Fruit fly (Drosophila melanogaster) whole organism, wandering third instar larva: ENCODE data around the gene CG5455.

Source experiments
- Abd-B ChIP-seq: fragments of >200 bp; optimal IDR thresholded peaks from 2 replicates; lab custom pipeline; 2017; ENCODE audit warnings: missing biosample characterization, missing genetic modification characterization
- CG32264 ChIP-seq: fragments of 200-800 bp; sonication (Bioruptor generic); optimal IDR thresholded peaks from 2 replicates; lab custom pipeline; 2016; ENCODE audit warnings: missing biosample characterization, missing genetic modification characterization
- CG9705 ChIP-seq: fragments of 200-800 bp; sonication (Bioruptor generic); optimal IDR thresholded peaks from 2 replicates; lab custom pipeline; 2018; ENCODE audit warnings: missing biosample characterization, mild to moderate bottlenecking, missing genetic modification characterization
- CrebA ChIP-seq: fragments of 200-800 bp; sonication (Bioruptor generic); optimal IDR thresholded peaks from 2 replicates; lab custom pipeline; 2016; ENCODE audit warnings: missing biosample characterization, mild to moderate bottlenecking, missing genetic modification characterization, borderline replicate concordance
- Dfd ChIP-seq: fragments of >200 bp; optimal IDR thresholded peaks from 2 replicates; lab custom pipeline; 2017; ENCODE audit warnings: missing biosample characterization, missing genetic modification characterization
- Dif ChIP-seq: fragments of 200-275, 200-300 bp; sonication (Bioruptor generic); optimal IDR thresholded peaks from 2 replicates; lab custom pipeline; 2018; ENCODE audit warnings: missing biosample characterization, missing genetic modification characterization; ENCODE audit not compliant: partially characterized antibody
- GATAd ChIP-seq: sonication (Bioruptor generic); optimal IDR thresholded peaks from 2 replicates; lab custom pipeline; 2016; ENCODE audit warnings: missing biosample characterization, missing genetic modification characterization
- HLH106 ChIP-seq: fragments of 200-800 bp; optimal IDR thresholded peaks from 3 replicates; lab custom pipeline; 2019; ENCODE audit warnings: missing biosample characterization, mild to moderate bottlenecking, missing genetic modification characterization, moderate library complexity
- Hnf4 ChIP-seq: fragments of 200-800 bp; sonication (Bioruptor generic); optimal IDR thresholded peaks from 2 replicates; lab custom pipeline; 2016; ENCODE audit warnings: missing biosample characterization, mild to moderate bottlenecking, missing genetic modification characterization
- Hr78 ChIP-seq: fragments of >200 bp; optimal IDR thresholded peaks from 2 replicates; lab custom pipeline; 2017; ENCODE audit warnings: missing biosample characterization, missing genetic modification characterization
- Hr83 ChIP-seq: fragments of 200-300 bp; sonication (Bioruptor generic); optimal IDR thresholded peaks from 2 replicates; lab custom pipeline; 2016; ENCODE audit warnings: missing biosample characterization, mild to moderate bottlenecking, missing genetic modification characterization, moderate library complexity; ENCODE audit not compliant: poor library complexity, severe bottlenecking
- Jra ChIP-seq: sonication (Bioruptor generic); optimal IDR thresholded peaks from 2 replicates; lab custom pipeline; 2016; ENCODE audit warnings: missing biosample characterization, missing genetic modification characterization
- Mio ChIP-seq: sonication (Bioruptor generic); optimal IDR thresholded peaks from 2 replicates; lab custom pipeline; 2016; ENCODE audit warnings: missing biosample characterization, missing genetic modification characterization
- Myc ChIP-seq: fragments of >200 bp; optimal IDR thresholded peaks from 2 replicates; lab custom pipeline; 2017
- N ChIP-seq: fragments of >200 bp; optimal IDR thresholded peaks from 2 replicates; lab custom pipeline; 2018; ENCODE audit warnings: missing biosample characterization, missing external identifiers, missing genetic modification characterization
- OdsH ChIP-seq: fragments of 200-800 bp; sonication (Bioruptor generic); optimal IDR thresholded peaks from 2 replicates; lab custom pipeline; 2016; ENCODE audit warnings: missing biosample characterization, mild to moderate bottlenecking, missing genetic modification characterization
- Rel ChIP-seq, 2 experiments: fragments of 200-800 bp; sonication (Bioruptor generic) in 1 of 2; optimal IDR thresholded peaks; 2 replicates in 1 of 2; 3 replicates in 1 of 2; lab custom pipeline; 2016 to 2019; ENCODE audit warnings: mild to moderate bottlenecking in 2 of 2, missing biosample characterization in 2 of 2, missing genetic modification characterization in 2 of 2, moderate library complexity in 1 of 2
- Sp1 ChIP-seq: fragments of 200-800 bp; sonication (Bioruptor generic); optimal IDR thresholded peaks from 3 replicates; lab custom pipeline; 2019; ENCODE audit warnings: missing biosample characterization, mild to moderate bottlenecking, missing genetic modification characterization, moderate library complexity
- Vsx2 ChIP-seq: fragments of 200-300, 225-300 bp; sonication (Bioruptor generic); optimal IDR thresholded peaks from 2 replicates; lab custom pipeline; 2018; ENCODE audit warnings: missing biosample characterization, missing genetic modification characterization; ENCODE audit not compliant: partially characterized antibody
- br ChIP-seq: fragments of 200-800 bp; sonication (Bioruptor generic); optimal IDR thresholded peaks from 2 replicates; lab custom pipeline; 2016; ENCODE audit warnings: missing biosample characterization, missing genetic modification characterization
- brk ChIP-seq: fragments of 200-800 bp; sonication (Bioruptor generic); optimal IDR thresholded peaks from 2 replicates; lab custom pipeline; 2016; ENCODE audit warnings: missing biosample characterization, mild to moderate bottlenecking, missing genetic modification characterization
- dl ChIP-seq, 2 experiments: fragments of 175-275, 200-275 bp in 1 of 2; fragments of 200-275 bp in 1 of 2; sonication (Bioruptor generic); optimal IDR thresholded peaks; lab custom pipeline; 2018; ENCODE audit warnings: mild to moderate bottlenecking in 2 of 2, missing biosample characterization in 2 of 2, missing genetic modification characterization in 2 of 2, moderate library complexity in 2 of 2; ENCODE audit not compliant: partially characterized antibody in 2 of 2, insufficient read depth in 1 of 2
- dmrt93B ChIP-seq: fragments of 200-800 bp; sonication (Bioruptor generic); optimal IDR thresholded peaks from 2 replicates; lab custom pipeline; 2018; ENCODE audit warnings: missing biosample characterization, mild to moderate bottlenecking, missing genetic modification characterization
- dsf ChIP-seq: sonication (Bioruptor generic); optimal IDR thresholded peaks from 2 replicates; lab custom pipeline; 2016; ENCODE audit warnings: missing biosample characterization, missing genetic modification characterization, borderline replicate concordance
- ey ChIP-seq: fragments of 200-800 bp; sonication (Bioruptor generic); optimal IDR thresholded peaks from 2 replicates; lab custom pipeline; 2016; ENCODE audit warnings: missing biosample characterization, missing genetic modification characterization
- foxo ChIP-seq, 2 experiments: fragments of 200-800 bp; sonication (Bioruptor generic); optimal IDR thresholded peaks; 2 replicates in 1 of 2; 3 replicates in 1 of 2; lab custom pipeline; 2016 to 2017; ENCODE audit warnings: missing biosample characterization in 2 of 2, missing genetic modification characterization in 2 of 2
- fru ChIP-seq: fragments of 200-800 bp; sonication (Bioruptor generic); optimal IDR thresholded peaks from 3 replicates; lab custom pipeline; 2016; ENCODE audit warnings: missing biosample characterization, mild to moderate bottlenecking, missing genetic modification characterization
- h ChIP-seq: fragments of 200-800 bp; sonication (Bioruptor generic); optimal IDR thresholded peaks from 3 replicates; lab custom pipeline; 2016; ENCODE audit warnings: missing biosample characterization, mild to moderate bottlenecking, missing genetic modification characterization
- jim ChIP-seq: fragments of 175-275, 200-325 bp; sonication (Bioruptor generic); optimal IDR thresholded peaks from 2 replicates; lab custom pipeline; 2016; ENCODE audit warnings: missing biosample characterization, mild to moderate bottlenecking, missing genetic modification characterization
- lola ChIP-seq: fragments of >200 bp; optimal IDR thresholded peaks from 2 replicates; lab custom pipeline; 2017; ENCODE audit warnings: missing biosample characterization, missing genetic modification characterization
- pan ChIP-seq: fragments of >200 bp; optimal IDR thresholded peaks from 2 replicates; lab custom pipeline; 2017
- psq ChIP-seq: fragments of 200-800 bp; sonication (Bioruptor generic); optimal IDR thresholded peaks from 3 replicates; lab custom pipeline; 2017; ENCODE audit warnings: missing biosample characterization, mild to moderate bottlenecking, missing genetic modification characterization, moderate library complexity
- rgr ChIP-seq: fragments of 200-800 bp; sonication (Bioruptor generic); optimal IDR thresholded peaks from 3 replicates; lab custom pipeline; 2016; ENCODE audit warnings: missing biosample characterization, mild to moderate bottlenecking, missing genetic modification characterization
- sage ChIP-seq: fragments of 200-800 bp; sonication (Bioruptor generic); optimal IDR thresholded peaks from 2 replicates; lab custom pipeline; 2016; ENCODE audit warnings: missing biosample characterization, mild to moderate bottlenecking, missing genetic modification characterization
- sv ChIP-seq: fragments of 200-800 bp; sonication (Bioruptor generic); optimal IDR thresholded peaks from 3 replicates; lab custom pipeline; 2016; ENCODE audit warnings: missing biosample characterization, missing genetic modification characterization
- tai ChIP-seq: sonication (Bioruptor generic); optimal IDR thresholded peaks from 2 replicates; lab custom pipeline; 2016; ENCODE audit warnings: missing biosample characterization, missing genetic modification characterization
- usp ChIP-seq: fragments of >200 bp; optimal IDR thresholded peaks from 2 replicates; lab custom pipeline; 2017; ENCODE audit warnings: missing biosample characterization, missing genetic modification characterization
- woc ChIP-seq: sonication (Bioruptor generic); optimal IDR thresholded peaks from 2 replicates; lab custom pipeline; 2016; ENCODE audit warnings: missing biosample characterization, mild to moderate bottlenecking, missing genetic modification characterization

CG5455 gene

dm6 chr3R:26483657-26484056 is 22.3 kb downstream of the CG5455 start:
- TF ChIP-seq fru (GFP tag; lab: Kevin White, UChicago) (peak; percentile 31), CG9705 (GFP tag; lab: Kevin White, UChicago) (no peak), dsf (GFP tag; lab: Kevin White, UChicago) (no peak), rgr (GFP tag; lab: Kevin White, UChicago) (peak; percentile 13), HLH106 (tag; lab: Kevin White, UChicago) (peak; percentile 9), psq (GFP tag; lab: Kevin White, UChicago) (peak; percentile 1), foxo (GFP tag; optimal IDR thresholded peaks at IDR 0.05; lab: Kevin White, UChicago) (peak in 1 of 2 experiments; percentile 40), br (GFP tag; lab: Kevin White, UChicago) (no peak), h (GFP tag; lab: Kevin White, UChicago) (peak; percentile 24)

- TF ChIP-seq tai (GFP tag; lab: Kevin White, UChicago) (no peak), usp (GFP tag; lab: Kevin White, UChicago) (no peak), jim (GFP tag; lab: Kevin White, UChicago) (no peak), brk (GFP tag; lab: Kevin White, UChicago) (no peak), GATAd (GFP tag; lab: Kevin White, UChicago) (no peak), rgr (GFP tag; lab: Kevin White, UChicago) (no peak), Rel (GFP tag; optimal IDR thresholded peaks at IDR 0.05; lab: Kevin White, UChicago) (no peak), Rel (tag; optimal IDR thresholded peaks at IDR 0.05; lab: Kevin White, UChicago) (no peak), sv (no peak), dsf (GFP tag; lab: Kevin White, UChicago) (no peak), Sp1 (no peak), CG9705 (GFP tag; lab: Kevin White, UChicago) (no peak), woc (GFP tag; lab: Kevin White, UChicago) (no peak), sage (GFP tag; lab: Kevin White, UChicago) (no peak), CrebA (GFP tag; lab: Kevin White, UChicago) (no peak), CG32264 (no peak), Hnf4 (GFP tag; lab: Kevin White, UChicago) (no peak), h (GFP tag; lab: Kevin White, UChicago) (peak; percentile 41), Myc (lab: Kevin White, UChicago) (no peak), ey (GFP tag; lab: Kevin White, UChicago) (no peak), psq (GFP tag; lab: Kevin White, UChicago) (peak; percentile 13), HLH106 (tag; lab: Kevin White, UChicago) (peak; percentile 19), Jra (GFP tag; lab: Kevin White, UChicago) (no peak), N (GFP tag; lab: Kevin White, UChicago) (no peak), dmrt93B (GFP tag; lab: Kevin White, UChicago) (no peak), lola (GFP tag; lab: Kevin White, UChicago) (no peak), br (GFP tag; lab: Kevin White, UChicago) (peak; percentile 5), pan (lab: Kevin White, UChicago) (no peak), OdsH (GFP tag; lab: Kevin White, UChicago) (no peak), Vsx2 (no peak), dl (GFP tag; optimal IDR thresholded peaks at IDR 0.05; lab: Kevin White, UChicago; ENCODE audit: insufficient read depth in 1 of 2, partially characterized antibody in 2 of 2) (no peak), Dif (GFP tag; lab: Kevin White, UChicago) (no peak), Hr78 (no peak), fru (GFP tag; lab: Kevin White, UChicago) (peak; percentile 46), Hr83 (no peak), Abd-B (GFP tag; lab: Kevin White, UChicago) (no peak), Dfd (GFP tag; lab: Kevin White, UChicago) (no peak), foxo (GFP tag; optimal IDR thresholded peaks at IDR 0.05; lab: Kevin White, UChicago) (peak in 1 of 2 experiments; percentile 24), Mio (GFP tag; lab: Kevin White, UChicago) (no peak)
Measured at dm6 chr3R:26484511-26484910, 23.2 kb downstream of the CG5455 start.
